Fruit fly (Drosophila melanogaster) whole organism, wandering third instar larva: ENCODE measurements around the gene CG15822.

ENCODE experiments used
- Dfd ChIP-seq: fragments of >200 bp; optimal IDR thresholded peaks from 2 replicates; lab custom pipeline; 2017; ENCODE audit warnings: missing biosample characterization, missing genetic modification characterization
- Myc ChIP-seq: fragments of >200 bp; optimal IDR thresholded peaks from 2 replicates; lab custom pipeline; 2017
- Sp1 ChIP-seq: fragments of 200-800 bp; sonication (Bioruptor generic); optimal IDR thresholded peaks from 3 replicates; lab custom pipeline; 2019; ENCODE audit warnings: missing biosample characterization, mild to moderate bottlenecking, missing genetic modification characterization, moderate library complexity
- foxo ChIP-seq, 2 experiments: fragments of 200-800 bp; sonication (Bioruptor generic); optimal IDR thresholded peaks; 2 replicates in 1 of 2; 3 replicates in 1 of 2; lab custom pipeline; 2016 to 2017; ENCODE audit warnings: missing biosample characterization in 2 of 2, missing genetic modification characterization in 2 of 2
- fru ChIP-seq: fragments of 200-800 bp; sonication (Bioruptor generic); optimal IDR thresholded peaks from 3 replicates; lab custom pipeline; 2016; ENCODE audit warnings: missing biosample characterization, mild to moderate bottlenecking, missing genetic modification characterization
- pan ChIP-seq: fragments of >200 bp; optimal IDR thresholded peaks from 2 replicates; lab custom pipeline; 2017
- rgr ChIP-seq: fragments of 200-800 bp; sonication (Bioruptor generic); optimal IDR thresholded peaks from 3 replicates; lab custom pipeline; 2016; ENCODE audit warnings: missing biosample characterization, mild to moderate bottlenecking, missing genetic modification characterization

DNA sequence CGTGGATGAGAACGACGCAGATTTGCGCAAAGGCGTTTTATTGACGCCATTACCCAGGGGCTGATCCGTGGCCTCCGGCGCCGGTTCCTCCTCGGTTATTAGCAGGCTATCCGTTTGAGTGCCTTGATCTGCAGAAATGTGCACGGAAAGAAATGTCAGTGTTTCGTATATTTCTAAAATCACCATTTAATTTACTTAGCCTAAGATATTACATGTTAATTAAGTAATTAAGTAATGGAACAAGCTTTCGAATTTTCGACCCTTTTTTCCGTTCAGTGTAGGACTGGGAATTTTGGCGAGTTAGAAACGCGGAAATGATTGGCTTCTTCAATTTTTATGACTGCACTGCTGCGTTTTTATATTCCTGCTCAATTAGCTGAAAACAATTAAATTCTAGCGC, 44.7 kb downstream of the CG15822 start:
- no peak for TF ChIP-seq pan
- TF ChIP-seq foxo (GFP tag; optimal IDR thresholded peaks at IDR 0.05; lab: Kevin White, UChicago): no peak
- TF ChIP-seq Myc (lab: Kevin White, UChicago): no peak
- TF ChIP-seq rgr (GFP tag; lab: Kevin White, UChicago): no peak
- no peak for TF ChIP-seq fru (GFP tag; lab: Kevin White, UChicago)
- no peak for TF ChIP-seq Sp1 (GFP tag; lab: Kevin White, UChicago)
- no peak for TF ChIP-seq Dfd (GFP tag; lab: Kevin White, UChicago)
